Worm (Caenorhabditis elegans): ENCODE results near the gene alh-1.

alh-1 gene

ce11 chrIII:5085529-5085928 is 8.0 kb downstream of the alh-1 start, which contains the start of gene cah-1:
cah-1 (minus strand) TSS chrIII:5085629.
- TF ChIP-seq F57C9.4 (tag; optimal IDR thresholded peaks at IDR 0.05) = no peak
- TF ChIP-seq nhr-27 (tag; optimal IDR thresholded peaks at IDR 0.05) = no peak
- no peak for TF ChIP-seq snpc-4 (GFP tag; optimal IDR thresholded peaks at IDR 0.05)
- TF ChIP-seq snpc-4 (tag; optimal IDR thresholded peaks at IDR 0.05) = no peak
- no peak for TF ChIP-seq nhr-120 (GFP tag; IDR thresholded peaks at IDR 0.05)
- no peak for TF ChIP-seq dpff-1 (tag; optimal IDR thresholded peaks at IDR 0.05)
- TF ChIP-seq nhr-90 (tag; optimal IDR thresholded peaks at IDR 0.05) = no peak
- TF ChIP-seq ceh-79 (tag; optimal IDR thresholded peaks at IDR 0.05) = no peak
- no peak for TF ChIP-seq unc-130 (GFP tag; optimal IDR thresholded peaks at IDR 0.05)
- TF ChIP-seq snpc-1.1 (tag; optimal IDR thresholded peaks at IDR 0.05; ENCODE audit: insufficient read depth) = no peak
- TF ChIP-seq mxl-1 (tag; optimal IDR thresholded peaks at IDR 0.05) = no peak
- no peak for TF ChIP-seq F39B2.1 (GFP tag; IDR thresholded peaks at IDR 0.05)
- no peak for TF ChIP-seq madf-10 (tag; optimal IDR thresholded peaks at IDR 0.05)
- no peak for TF ChIP-seq let-526 (GFP tag; IDR thresholded peaks at IDR 0.05)
- TF ChIP-seq ztf-22 (GFP tag; optimal IDR thresholded peaks at IDR 0.05) = no peak

- TF ChIP-seq ztf-22 (GFP tag; optimal IDR thresholded peaks at IDR 0.05) (no peak), him-1 (tag; optimal IDR thresholded peaks at IDR 0.05) (no peak), xnd-1 (tag; optimal IDR thresholded peaks at IDR 0.05) (no peak), B0019.2 (GFP tag; conservative IDR thresholded peaks at IDR 0.05) (no peak), ccch-3 (GFP tag; optimal IDR thresholded peaks at IDR 0.05) (no peak), snpc-1.1 (tag; optimal IDR thresholded peaks at IDR 0.05; ENCODE audit: insufficient read depth) (no peak), pha-4 (tag; optimal IDR thresholded peaks at IDR 0.05) (no peak), Y67H2A.10 (GFP tag; conservative IDR thresholded peaks at IDR 0.05) (no peak), ama-1 (optimal IDR thresholded peaks at IDR 0.05) (no peak), ama-1 (GFP tag; optimal IDR thresholded peaks at IDR 0.05) (no peak), hlh-12 (tag; optimal IDR thresholded peaks at IDR 0.05) (no peak)
Measured at ce11 chrIII:5089489-5089888, 11.9 kb downstream of the alh-1 start.

ce11 chrIII:5092345-5092744 is 14.8 kb downstream of the alh-1 start:
- TF ChIP-seq mxl-1 (tag; optimal IDR thresholded peaks at IDR 0.05) (no peak), chd-7 (tag; optimal IDR thresholded peaks at IDR 0.05) (no peak), B0035.1 (tag; optimal IDR thresholded peaks at IDR 0.05) (no peak), hlh-26 (GFP tag; conservative IDR thresholded peaks at IDR 0.05) (no peak), nhr-80 (tag; optimal IDR thresholded peaks at IDR 0.05) (no peak), nfyb-1 (GFP tag; IDR thresholded peaks at IDR 0.05) (no peak), F33H1.4 (GFP tag; IDR thresholded peaks at IDR 0.05) (no peak), lin-40 (tag; optimal IDR thresholded peaks at IDR 0.05) (no peak), ceh-79 (tag; optimal IDR thresholded peaks at IDR 0.05) (no peak), F55B11.4 (tag; optimal IDR thresholded peaks at IDR 0.05; ENCODE audit: borderline replicate concordance, insufficient read depth) (no peak), attf-3 (GFP tag; conservative IDR thresholded peaks at IDR 0.05) (no peak), athp-1 (tag; optimal IDR thresholded peaks at IDR 0.05) (no peak), mcd-1 (GFP tag; IDR thresholded peaks at IDR 0.05) (no peak), aptf-3 (GFP tag; IDR thresholded peaks at IDR 0.05) (no peak)

ce11 chrIII:5094506-5094905 is 16.9 kb downstream of the alh-1 start, which contains the start of gene F54D8.10:
F54D8.10 (plus strand) TSS chrIII:5094806.
- TF ChIP-seq F37B4.10 (GFP tag; IDR thresholded peaks at IDR 0.05) (no peak), nfya-1 (tag; optimal IDR thresholded peaks at IDR 0.05; ENCODE audit: borderline replicate concordance, insufficient read depth) (no peak), somi-1 (GFP tag; optimal IDR thresholded peaks at IDR 0.05) (no peak), sdz-38 (tag; optimal IDR thresholded peaks at IDR 0.05) (no peak), mel-28 (tag; optimal IDR thresholded peaks at IDR 0.05; ENCODE audit: borderline replicate concordance) (no peak), T07F8.4 (tag; optimal IDR thresholded peaks at IDR 0.05) (no peak), ceh-27 (GFP tag; optimal IDR thresholded peaks at IDR 0.05) (no peak), nhr-179 (tag; optimal IDR thresholded peaks at IDR 0.05) (no peak), F23B12.7 (tag; optimal IDR thresholded peaks at IDR 0.05; ENCODE audit: insufficient read depth) (no peak), B0336.3 (GFP tag; IDR thresholded peaks at IDR 0.05) (no peak), lin-26 (GFP tag; IDR thresholded peaks at IDR 0.05) (no peak), bed-2 (GFP tag; IDR thresholded peaks at IDR 0.05) (no peak)

Data from whole organism, young adult.